Worm (Caenorhabditis elegans): Measurements from ENCODE around the gene cbn-1.

The cbn-1 gene

ce11 chrII:333853-334449, 1.6 kb upstream of the cbn-1 start:
- no peak for TF ChIP-seq hlh-26 (GFP tag; conservative IDR thresholded peaks at IDR 0.05)
- no peak for TF ChIP-seq nhr-90 (tag; optimal IDR thresholded peaks at IDR 0.05)
- no peak for TF ChIP-seq fkh-3 (tag; optimal IDR thresholded peaks at IDR 0.05)
- TF ChIP-seq ceh-100 (GFP tag; IDR thresholded peaks at IDR 0.05) = no peak
- no peak for TF ChIP-seq zfh-2 (GFP tag; conservative IDR thresholded peaks at IDR 0.05)
- TF ChIP-seq hrde-1 (tag; optimal IDR thresholded peaks at IDR 0.05; ENCODE audit: borderline replicate concordance) = no peak
- no peak for TF ChIP-seq rec-8 (tag; optimal IDR thresholded peaks at IDR 0.05)
- TF ChIP-seq lin-54 (GFP tag; optimal IDR thresholded peaks at IDR 0.05) = no peak
- no peak for TF ChIP-seq pha-4 (tag; optimal IDR thresholded peaks at IDR 0.05)
- no peak for TF ChIP-seq ceh-40 (GFP tag; IDR thresholded peaks at IDR 0.05)
- no peak for TF ChIP-seq madf-6 (GFP tag; IDR thresholded peaks at IDR 0.05)
- no peak for TF ChIP-seq rcor-1 (GFP tag; IDR thresholded peaks at IDR 0.05)
- no peak for TF ChIP-seq hmg-20 (GFP tag; IDR thresholded peaks at IDR 0.05)

ce11 chrII:325639-326350, 6.5 kb downstream of the cbn-1 start, which contains the start of gene sgcb-1:
sgcb-1 (plus strand) TSS chrII:326300.
- TF ChIP-seq ets-4 (GFP tag; optimal IDR thresholded peaks at IDR 0.05) = no peak
- peak; percentile 70 for TF ChIP-seq hmg-1.2 (GFP tag; IDR thresholded peaks at IDR 0.05)

ce11 chrII:323048-323776, 9.1 kb downstream of the cbn-1 start, which contains the start of gene K01A2.10:
K01A2.10 (minus strand) TSS chrII:323098.
- peak; percentile 3 for TF ChIP-seq attf-5 (GFP tag; optimal IDR thresholded peaks at IDR 0.05)
- TF ChIP-seq hmg-1.2 (GFP tag; IDR thresholded peaks at IDR 0.05) = peak; percentile 16; the same call in 1 of the 2 replicates
- TF ChIP-seq K12H6.12 (tag; optimal IDR thresholded peaks at IDR 0.05) = peak; percentile 37
- no peak for TF ChIP-seq egl-44 (GFP tag; IDR thresholded peaks at IDR 0.05)
- TF ChIP-seq rpc-1 (optimal IDR thresholded peaks at IDR 0.05) = no peak
- TF ChIP-seq rpc-1 (tag; optimal IDR thresholded peaks at IDR 0.05) = no peak
- TF ChIP-seq ceh-27 (GFP tag; optimal IDR thresholded peaks at IDR 0.05) = peak; percentile 31
- peak in 1 of 3 experiments; percentile 30 for TF ChIP-seq lin-35 (GFP tag; optimal IDR thresholded peaks at IDR 0.05)

- TF ChIP-seq hmg-1.2 (GFP tag; IDR thresholded peaks at IDR 0.05) = 0 out of 2 replicates have a peak, but pooled peaks have one; percentile 2
- TF ChIP-seq B0336.3 (GFP tag; IDR thresholded peaks at IDR 0.05) = 0 out of 2 replicates have a peak, but pooled peaks have one; percentile 13
- TF ChIP-seq lin-35 (GFP tag; optimal IDR thresholded peaks at IDR 0.05) = no peak
Measured at ce11 chrII:321183-321582, 11.1 kb downstream of the cbn-1 start.

ce11 chrII:320783-321182, 11.5 kb downstream of the cbn-1 start:
- 0 out of 2 replicates have a peak, but pooled peaks have one; percentile 19 for TF ChIP-seq hmg-1.2 (GFP tag; IDR thresholded peaks at IDR 0.05)
- TF ChIP-seq F55B11.4 (tag; optimal IDR thresholded peaks at IDR 0.05; ENCODE audit: borderline replicate concordance, insufficient read depth) = no peak

- TF ChIP-seq B0336.3 (GFP tag; IDR thresholded peaks at IDR 0.05) = no peak
- TF ChIP-seq ccch-3 (GFP tag; optimal IDR thresholded peaks at IDR 0.05) = no peak
- no peak for TF ChIP-seq ekl-4 (GFP tag; IDR thresholded peaks at IDR 0.05)
- TF ChIP-seq nfyb-1 (GFP tag; IDR thresholded peaks at IDR 0.05) = no peak
- no peak for TF ChIP-seq aptf-2 (GFP tag; conservative IDR thresholded peaks at IDR 0.05)
- no peak for TF ChIP-seq F22D6.2 (tag; optimal IDR thresholded peaks at IDR 0.05)
- no peak for TF ChIP-seq efl-1 (GFP tag; optimal IDR thresholded peaks at IDR 0.05)
- no peak for TF ChIP-seq snpc-1.1 (tag; optimal IDR thresholded peaks at IDR 0.05; ENCODE audit: insufficient read depth)
- no peak for TF ChIP-seq lin-26 (GFP tag; IDR thresholded peaks at IDR 0.05)
- TF ChIP-seq F39B2.1 (GFP tag; IDR thresholded peaks at IDR 0.05) = no peak
- TF ChIP-seq gei-17 (GFP tag; optimal IDR thresholded peaks at IDR 0.05) = no peak
- no peak for TF ChIP-seq ztf-18 (tag; optimal IDR thresholded peaks at IDR 0.05)
- no peak for TF ChIP-seq hmg-20 (GFP tag; IDR thresholded peaks at IDR 0.05)
- no peak for TF ChIP-seq sptf-2 (GFP tag; optimal IDR thresholded peaks at IDR 0.05)
- no peak for TF ChIP-seq tbp1 (GFP tag; optimal IDR thresholded peaks at IDR 0.05)
Measured at ce11 chrII:319459-319858, 12.9 kb downstream of the cbn-1 start, which contains the start of gene far-7. far-7 (plus strand) TSS chrII:319789.
